Fruit fly (Drosophila melanogaster): ENCODE results near the gene CG14015.

- TF ChIP-seq CG8478 (optimal IDR thresholded peaks at IDR 0.05) (no peak), CTCF (optimal IDR thresholded peaks at IDR 0.05) (no peak)
These were observed 7.2 kb upstream of the CG14015 start for dm6 chr2L:5546207-5546517.
